Fruit fly (Drosophila melanogaster) whole organism, pupa: ENCODE measurements around the gene CG9331.

Experiments used
- CG15710 ChIP-seq: fragments of 200-800 bp; sonication (Bioruptor generic); optimal IDR thresholded peaks from 2 replicates; lab custom pipeline; 2018; ENCODE audit warnings: missing biosample characterization, mild to moderate bottlenecking, missing genetic modification characterization, moderate library complexity
- CG32121 ChIP-seq: fragments of 200-800 bp; sonication (Bioruptor generic); IDR thresholded peaks from 2 replicates; pipeline ENCODE4 v1.3.6; 2022; ENCODE audit warnings: missing biosample characterization, missing genetic modification characterization
- CG8159 ChIP-seq: fragments of 200-800 bp; sonication (Bioruptor generic); optimal IDR thresholded peaks from 3 replicates; lab custom pipeline; 2018; ENCODE audit warnings: missing biosample characterization, mild to moderate bottlenecking, missing genetic modification characterization, moderate library complexity
- CG8301 ChIP-seq: fragments of 200-800 bp; sonication (Bioruptor generic); optimal IDR thresholded peaks from 2 replicates; lab custom pipeline; 2018; ENCODE audit warnings: missing biosample characterization, mild to moderate bottlenecking, missing genetic modification characterization
- CG9948 ChIP-seq: fragments of 200-800 bp; sonication (Bioruptor generic); optimal IDR thresholded peaks from 2 replicates; lab custom pipeline; 2018; ENCODE audit warnings: missing biosample characterization, mild to moderate bottlenecking, missing genetic modification characterization, moderate library complexity
- EcR ChIP-seq: fragments of 200-800 bp; sonication (Bioruptor generic); optimal IDR thresholded peaks from 3 replicates; lab custom pipeline; 2019; ENCODE audit warnings: missing biosample characterization, missing genetic modification characterization, mild to moderate bottlenecking, moderate library complexity, missing genetic modification reagents
- Ets98B ChIP-seq: fragments of 200-800 bp; sonication (Bioruptor generic); IDR thresholded peaks from 2 replicates; pipeline ENCODE4 v1.3.6; 2022; ENCODE audit warnings: missing biosample characterization, missing genetic modification characterization
- Snoo ChIP-seq: fragments of 200-800 bp; sonication (Bioruptor generic); optimal IDR thresholded peaks from 3 replicates; lab custom pipeline; 2017; ENCODE audit warnings: missing biosample characterization, mild to moderate bottlenecking, missing genetic modification characterization, inconsistent platforms
- fd96Ca ChIP-seq: fragments of 200-800 bp; sonication (Bioruptor generic); IDR thresholded peaks from 3 replicates; pipeline ENCODE4 v1.3.6; 2022; ENCODE audit warnings: missing biosample characterization, missing genetic modification characterization
- gl ChIP-seq: fragments of 200-800 bp; sonication (Bioruptor generic); optimal IDR thresholded peaks from 2 replicates; lab custom pipeline; 2018; ENCODE audit warnings: missing biosample characterization, mild to moderate bottlenecking, missing genetic modification characterization
- rn ChIP-seq: fragments of 200-800 bp; sonication (Bioruptor generic); IDR thresholded peaks from 2 replicates; pipeline ENCODE4 v1.3.6; 2022; ENCODE audit warnings: missing biosample characterization, missing genetic modification characterization

dm6 chr2L:20795774-20796173 is 26.9 kb upstream of the CG9331 start:
- TF ChIP-seq CG9948 (tag; lab: Kevin White, UChicago) = no peak
- TF ChIP-seq EcR = no peak
- TF ChIP-seq CG8301 (tag; lab: Kevin White, UChicago) = no peak
- TF ChIP-seq CG32121 = no peak
- TF ChIP-seq rn (GFP tag; lab: Robert Waterston, UW) = no peak
- TF ChIP-seq fd96Ca (GFP tag; lab: Robert Waterston, UW) = no peak
- TF ChIP-seq gl (tag; lab: Kevin White, UChicago) = no peak
- no peak for TF ChIP-seq Ets98B (GFP tag; lab: Robert Waterston, UW)
- TF ChIP-seq Snoo (tag; lab: Kevin White, UChicago) = no peak
- TF ChIP-seq CG15710 (tag; lab: Kevin White, UChicago) = no peak
- no peak for TF ChIP-seq CG8159 (tag; lab: Kevin White, UChicago)
